Worm (Caenorhabditis elegans) whole organism, mixed stage, embryonic: ENCODE results near the gene hlh-29.

Experiments
- lin-13 ChIP-seq: fragments of 150-350 bp; optimal IDR thresholded peaks from 2 replicates; lab custom pipeline; 2014; ENCODE audit warnings: missing biosample characterization, missing genetic modification characterization
- lsy-2 ChIP-seq: fragments of 150-350 bp; optimal IDR thresholded peaks from 2 replicates; lab custom pipeline; 2014; ENCODE audit warnings: missing biosample characterization, missing genetic modification characterization
- nhr-12 ChIP-seq: fragments of 150-350 bp; optimal IDR thresholded peaks from 2 replicates; lab custom pipeline; 2014; ENCODE audit warnings: missing biosample characterization, missing genetic modification characterization
- nhr-2 ChIP-seq: fragments of 150-350 bp; optimal IDR thresholded peaks from 2 replicates; lab custom pipeline; 2014; ENCODE audit warnings: missing biosample characterization, missing genetic modification characterization
- nhr-237 ChIP-seq: fragments of 150-350 bp; optimal IDR thresholded peaks from 2 replicates; lab custom pipeline; 2014; ENCODE audit warnings: missing biosample characterization, missing genetic modification characterization
- nhr-28 ChIP-seq: fragments of 150-350 bp; optimal IDR thresholded peaks from 2 replicates; lab custom pipeline; 2014; ENCODE audit warnings: missing biosample characterization, missing genetic modification characterization
- pha-4 ChIP-seq: fragments of 150-350 bp; optimal IDR thresholded peaks from 2 replicates; lab custom pipeline; 2018; ENCODE audit warnings: missing biosample characterization, missing genetic modification reagents, missing genetic modification characterization
- snpc-4 ChIP-seq: fragments of 150-350 bp; optimal IDR thresholded peaks from 2 replicates; lab custom pipeline; 2014; ENCODE audit warnings: missing biosample characterization, missing genetic modification characterization
- ztf-11 ChIP-seq: fragments of 150-350 bp; optimal IDR thresholded peaks from 2 replicates; lab custom pipeline; 2014; ENCODE audit warnings: missing biosample characterization, missing genetic modification characterization

DNA sequence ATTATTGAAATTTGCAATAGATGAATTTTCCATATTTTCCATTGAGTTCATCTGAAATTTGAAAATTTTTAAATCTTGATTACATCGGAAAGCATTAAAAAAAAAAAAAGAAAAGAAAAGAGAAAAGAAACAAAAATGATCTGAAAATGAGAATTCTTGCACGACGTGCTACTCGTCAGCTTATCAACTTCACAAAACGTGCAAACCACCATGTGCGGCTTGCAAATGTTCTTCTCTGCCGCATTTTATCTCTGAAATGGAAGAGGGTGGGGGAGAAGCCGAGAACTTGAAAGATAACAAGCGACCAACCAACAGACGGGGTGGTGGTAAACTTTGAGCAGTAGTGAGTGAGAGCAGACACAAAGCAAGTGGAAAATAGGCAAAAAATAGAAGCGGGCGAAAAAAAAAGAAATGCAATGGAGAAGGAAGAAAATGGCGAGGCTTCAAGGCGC lies 14.4 kb downstream of the hlh-29 start, which contains the start of gene F31A3.3:
- TF ChIP-seq lin-13 (no peak), nhr-237 (tag; lab: Kevin White, UChicago) (no peak), lsy-2 (tag; lab: Kevin White, UChicago) (no peak), ztf-11 (tag; lab: Kevin White, UChicago) (no peak), snpc-4 (tag; lab: Kevin White, UChicago) (no peak), pha-4 (tag; lab: Kevin White, UChicago) (no peak), nhr-28 (tag; lab: Kevin White, UChicago) (no peak), nhr-12 (tag; lab: Kevin White, UChicago) (no peak), nhr-2 (tag; lab: Kevin White, UChicago) (no peak)
